Worm (Caenorhabditis elegans): ENCODE data around the gene inx-10.

ce11 chrV:9224981-9225380, 17.7 kb upstream of the inx-10 start:
- no peak for TF ChIP-seq flt-1 (GFP tag; IDR thresholded peaks at IDR 0.05)
- no peak for TF ChIP-seq med-1 (GFP tag; optimal IDR thresholded peaks at IDR 0.05; ENCODE audit: insufficient read depth)
- TF ChIP-seq ztf-29 (GFP tag; IDR thresholded peaks at IDR 0.05) = no peak
- no peak for TF ChIP-seq ztf-23 (GFP tag; IDR thresholded peaks at IDR 0.05)
- no peak for TF ChIP-seq klf-2 (GFP tag; conservative IDR thresholded peaks at IDR 0.05)
